Worm (Caenorhabditis elegans) whole organism, L3 larva: ENCODE results near the gene his-35.

Experiments
- R02D3.7 ChIP-seq: fragments of 150-350 bp; optimal IDR thresholded peaks from 2 replicates; lab custom pipeline; 2014; ENCODE audit warnings: missing biosample characterization, missing genetic modification characterization
- ama-1 ChIP-seq: fragments of 150-350 bp; optimal IDR thresholded peaks from 2 replicates; lab custom pipeline; 2018
- ceh-16 ChIP-seq: sonication (generic microtip); optimal IDR thresholded peaks from 2 replicates; lab custom pipeline; 2017; ENCODE audit warnings: missing biosample characterization, missing genetic modification characterization
- ceh-28 ChIP-seq: fragments of 150-350 bp; optimal IDR thresholded peaks from 2 replicates; lab custom pipeline; 2014; ENCODE audit warnings: missing biosample characterization, missing genetic modification reagents, missing genetic modification characterization
- ceh-9 ChIP-seq: sonication (generic microtip); optimal IDR thresholded peaks from 2 replicates; lab custom pipeline; 2018; ENCODE audit warnings: missing biosample characterization, missing genetic modification characterization
- daf-12 ChIP-seq: fragments of 150-350 bp; optimal IDR thresholded peaks from 2 replicates; lab custom pipeline; 2014; ENCODE audit warnings: missing biosample characterization, missing genetic modification reagents, missing genetic modification characterization
- egl-27 ChIP-seq: sonication (generic microtip); optimal IDR thresholded peaks from 4 replicates; lab custom pipeline; 2017; ENCODE audit warnings: missing biosample characterization, missing genetic modification reagents, missing genetic modification characterization
- egl-5 ChIP-seq: fragments of 150-350 bp; optimal IDR thresholded peaks from 2 replicates; lab custom pipeline; 2017; ENCODE audit warnings: missing biosample characterization, missing genetic modification reagents, missing genetic modification characterization, inconsistent platforms
- elt-1 ChIP-seq: fragments of 150-350 bp; optimal IDR thresholded peaks from 2 replicates; lab custom pipeline; 2014; ENCODE audit warnings: missing biosample characterization, missing genetic modification characterization
- elt-2 ChIP-seq: sonication (generic microtip); optimal IDR thresholded peaks from 2 replicates; lab custom pipeline; 2016; ENCODE audit warnings: missing genetic modification reagents, mild to moderate bottlenecking, missing genetic modification characterization, missing compliant biosample characterization
- eor-1 ChIP-seq, 2 experiments: fragments of 150-350 bp; optimal IDR thresholded peaks; 2 replicates each; lab custom pipeline; 2014 to 2018; ENCODE audit warnings: missing biosample characterization in 2 of 2, missing genetic modification characterization in 2 of 2
- fkh-10 ChIP-seq: sonication (generic microtip); optimal IDR thresholded peaks from 2 replicates; lab custom pipeline; 2017; ENCODE audit warnings: missing biosample characterization, missing genetic modification reagents, missing genetic modification characterization
- fos-1 ChIP-seq: fragments of 150-350 bp; optimal IDR thresholded peaks from 2 replicates; lab custom pipeline; 2014; ENCODE audit warnings: missing biosample characterization, missing genetic modification characterization
- hmg-11 ChIP-seq: sonication (generic microtip); optimal IDR thresholded peaks from 2 replicates; lab custom pipeline; 2016; ENCODE audit warnings: missing genetic modification characterization, missing compliant biosample characterization
- jun-1 ChIP-seq: fragments of 150-350 bp; optimal IDR thresholded peaks from 2 replicates; lab custom pipeline; 2014; ENCODE audit warnings: missing biosample characterization, missing genetic modification reagents, missing genetic modification characterization
- lin-15B ChIP-seq: fragments of 150-350 bp; optimal IDR thresholded peaks from 2 replicates; lab custom pipeline; 2014; ENCODE audit warnings: missing biosample characterization, missing genetic modification characterization
- lin-39 ChIP-seq: fragments of 150-350 bp; optimal IDR thresholded peaks from 2 replicates; lab custom pipeline; 2018; ENCODE audit warnings: missing biosample characterization, missing genetic modification reagents, missing genetic modification characterization
- mdl-1 ChIP-seq: fragments of 150-350 bp; optimal IDR thresholded peaks from 2 replicates; lab custom pipeline; 2014; ENCODE audit warnings: missing biosample characterization, missing genetic modification characterization
- nfya-1 ChIP-seq: sonication (generic microtip); optimal IDR thresholded peaks from 2 replicates; lab custom pipeline; 2017; ENCODE audit warnings: missing genetic modification characterization, mild to moderate bottlenecking, missing compliant biosample characterization, antibody characterized with exemption, moderate library complexity; ENCODE audit not compliant: insufficient read depth
- nhr-12 ChIP-seq: fragments of 150-350 bp; optimal IDR thresholded peaks from 2 replicates; lab custom pipeline; 2014; ENCODE audit warnings: missing biosample characterization, missing genetic modification characterization
- nhr-237 ChIP-seq: fragments of 150-350 bp; optimal IDR thresholded peaks from 2 replicates; lab custom pipeline; 2014; ENCODE audit warnings: missing biosample characterization, missing genetic modification characterization
- nhr-28 ChIP-seq: fragments of 150-350 bp; optimal IDR thresholded peaks from 2 replicates; lab custom pipeline; 2014; ENCODE audit warnings: missing biosample characterization, missing genetic modification characterization
- nhr-43 ChIP-seq: sonication (generic microtip); optimal IDR thresholded peaks from 2 replicates; lab custom pipeline; 2016; ENCODE audit warnings: mild to moderate bottlenecking, missing genetic modification characterization, missing compliant biosample characterization; ENCODE audit not compliant: poor library complexity, severe bottlenecking
- nhr-67 ChIP-seq: fragments of 150-350 bp; optimal IDR thresholded peaks from 2 replicates; lab custom pipeline; 2014; ENCODE audit warnings: missing biosample characterization, missing genetic modification characterization
- nhr-76 ChIP-seq: fragments of 150-350 bp; sonication (generic microtip); optimal IDR thresholded peaks from 5 replicates; lab custom pipeline; 2014; ENCODE audit warnings: missing biosample characterization, missing genetic modification characterization
- nhr-77 ChIP-seq: fragments of 150-350 bp; optimal IDR thresholded peaks from 2 replicates; lab custom pipeline; 2014; ENCODE audit warnings: missing biosample characterization, missing genetic modification characterization
- pha-4 ChIP-seq: fragments of 150-350 bp; optimal IDR thresholded peaks from 2 replicates; lab custom pipeline; 2014; ENCODE audit warnings: missing biosample characterization, missing genetic modification reagents, missing genetic modification characterization
- pqm-1 ChIP-seq: fragments of 150-350 bp; optimal IDR thresholded peaks from 2 replicates; lab custom pipeline; 2017; ENCODE audit warnings: missing biosample characterization, missing genetic modification characterization, inconsistent platforms
- sea-2 ChIP-seq: fragments of 150-350 bp; sonication (generic microtip); optimal IDR thresholded peaks from 4 replicates; lab custom pipeline; 2014; ENCODE audit warnings: missing biosample characterization, missing genetic modification reagents, missing genetic modification characterization
- skn-1 ChIP-seq: fragments of 150-350 bp; optimal IDR thresholded peaks from 2 replicates; lab custom pipeline; 2014; ENCODE audit warnings: missing biosample characterization, missing genetic modification characterization
- snpc-4 ChIP-seq: fragments of 150-350 bp; optimal IDR thresholded peaks from 2 replicates; lab custom pipeline; 2014; ENCODE audit warnings: missing biosample characterization, missing genetic modification characterization
- tbx-2 ChIP-seq: sonication (generic microtip); optimal IDR thresholded peaks from 2 replicates; lab custom pipeline; 2016; ENCODE audit warnings: mild to moderate bottlenecking, missing genetic modification characterization, missing compliant biosample characterization
- unc-39 ChIP-seq: sonication (generic microtip); optimal IDR thresholded peaks from 4 replicates; lab custom pipeline; 2017; ENCODE audit warnings: missing biosample characterization, missing genetic modification characterization
- unc-62 ChIP-seq: fragments of 150-350 bp; sonication (generic microtip); optimal IDR thresholded peaks from 4 replicates; lab custom pipeline; 2014; ENCODE audit warnings: missing biosample characterization, missing genetic modification reagents, missing genetic modification characterization
- zag-1 ChIP-seq: fragments of 150-350 bp; optimal IDR thresholded peaks from 2 replicates; lab custom pipeline; 2014; ENCODE audit warnings: missing biosample characterization, missing genetic modification characterization
- ztf-11 ChIP-seq: fragments of 150-350 bp; optimal IDR thresholded peaks from 2 replicates; lab custom pipeline; 2014; ENCODE audit warnings: missing biosample characterization, missing genetic modification characterization
- ztf-4 ChIP-seq: fragments of 150-350 bp; optimal IDR thresholded peaks from 2 replicates; lab custom pipeline; 2014; ENCODE audit warnings: missing biosample characterization, missing genetic modification characterization

his-35 gene

ce11 chrV:9541506-9541905, 3.6 kb downstream of the his-35 start, which contains the start of gene C50F4.16:
C50F4.16 (minus strand) TSS chrV:9541606.
- no peak for TF ChIP-seq nfya-1
- TF ChIP-seq nhr-28 (tag; lab: Kevin White, UChicago): no peak
- TF ChIP-seq nhr-237 (tag; lab: Kevin White, UChicago): no peak
- no peak for TF ChIP-seq sea-2
- TF ChIP-seq eor-1 (tag; optimal IDR thresholded peaks at IDR 0.05; lab: Kevin White, UChicago): no peak
- no peak for TF ChIP-seq pqm-1
- TF ChIP-seq ama-1: no peak
- TF ChIP-seq unc-62 (GFP tag; lab: Kevin White, UChicago): no peak
- no peak for TF ChIP-seq lin-15B (tag; lab: Kevin White, UChicago)
- TF ChIP-seq ceh-9 (tag; lab: Kevin White, UChicago): no peak
- no peak for TF ChIP-seq zag-1 (tag; lab: Kevin White, UChicago)
- TF ChIP-seq lin-39 (tag; lab: Kevin White, UChicago): no peak
- TF ChIP-seq R02D3.7 (tag; lab: Kevin White, UChicago): no peak
- no peak for TF ChIP-seq egl-27
- TF ChIP-seq jun-1: no peak
- no peak for TF ChIP-seq ztf-4 (tag; lab: Kevin White, UChicago)
- TF ChIP-seq pha-4 (tag; lab: Kevin White, UChicago): no peak
- no peak for TF ChIP-seq elt-2
- TF ChIP-seq fos-1 (tag; lab: Kevin White, UChicago): no peak
- TF ChIP-seq nhr-77: no peak

ce11 chrV:9539638-9540037, 5.5 kb downstream of the his-35 start, which contains the start of gene C50F4.12:
C50F4.12 (minus strand) TSS chrV:9539738.
- TF ChIP-seq egl-5 (tag; lab: Kevin White, UChicago): no peak
- TF ChIP-seq pqm-1: no peak
- TF ChIP-seq R02D3.7 (tag; lab: Kevin White, UChicago): no peak
- no peak for TF ChIP-seq ztf-11
- no peak for TF ChIP-seq nhr-28 (tag; lab: Kevin White, UChicago)
- TF ChIP-seq nhr-77: no peak
- no peak for TF ChIP-seq jun-1
- TF ChIP-seq ceh-28 (tag; lab: Kevin White, UChicago): no peak
- no peak for TF ChIP-seq nhr-76 (tag; lab: Kevin White, UChicago)

ce11 chrV:9536505-9536904, 8.6 kb downstream of the his-35 start, which contains the start of gene C50F4.4:
C50F4.4 (plus strand) TSS chrV:9536771.
- TF ChIP-seq lin-15B (tag; lab: Kevin White, UChicago): peak; percentile 28
- peak; percentile 49 for TF ChIP-seq snpc-4 (tag; lab: Kevin White, UChicago)
- no peak for TF ChIP-seq eor-1 (tag; optimal IDR thresholded peaks at IDR 0.05; lab: Kevin White, UChicago)
- TF ChIP-seq nhr-43: peak; percentile 30
- TF ChIP-seq R02D3.7 (tag; lab: Kevin White, UChicago): no peak
- peak; percentile 6 for TF ChIP-seq elt-2

ce11 chrV:9534621-9535020, 10.5 kb downstream of the his-35 start, which contains the start of gene tag-329:
tag-329 (plus strand) TSS chrV:9534921.
- TF ChIP-seq sea-2: no peak
- TF ChIP-seq unc-62 (GFP tag; lab: Kevin White, UChicago): no peak
- TF ChIP-seq mdl-1 (tag; lab: Kevin White, UChicago): no peak
- no peak for TF ChIP-seq daf-12 (tag; lab: Kevin White, UChicago)
- TF ChIP-seq ztf-11: no peak
- TF ChIP-seq egl-5 (tag; lab: Kevin White, UChicago): no peak
- no peak for TF ChIP-seq tbx-2 (tag; lab: Kevin White, UChicago)
- no peak for TF ChIP-seq elt-1 (tag; lab: Kevin White, UChicago)
- no peak for TF ChIP-seq ceh-16 (tag; lab: Kevin White, UChicago)
- TF ChIP-seq R02D3.7 (tag; lab: Kevin White, UChicago): no peak
- TF ChIP-seq egl-27: no peak
- no peak for TF ChIP-seq lin-15B (tag; lab: Kevin White, UChicago)
- TF ChIP-seq fkh-10 (GFP tag; lab: Kevin White, UChicago): no peak
- no peak for TF ChIP-seq unc-39
- no peak for TF ChIP-seq nhr-237 (tag; lab: Kevin White, UChicago)
- no peak for TF ChIP-seq nhr-12
- TF ChIP-seq nhr-67: no peak
- no peak for TF ChIP-seq skn-1
- TF ChIP-seq hmg-11: no peak
